Worm (Caenorhabditis elegans) whole organism, L1 larva: ENCODE results near the gene R10E9.4.

ENCODE experiments used
- ama-1 ChIP-seq: fragments of 150-350 bp; optimal IDR thresholded peaks from 2 replicates; lab custom pipeline; 2014
- efl-3 ChIP-seq: fragments of 200-800 bp; sonication (Bioruptor generic); optimal IDR thresholded peaks from 2 replicates; lab custom pipeline; 2018; ENCODE audit warnings: mild to moderate bottlenecking, missing genetic modification characterization, missing compliant biosample characterization
- snpc-4 ChIP-seq: fragments of 150-350 bp; optimal IDR thresholded peaks from 2 replicates; lab custom pipeline; 2014; ENCODE audit warnings: missing biosample characterization, missing genetic modification characterization
- snu-23 ChIP-seq: sonication (generic microtip); optimal IDR thresholded peaks from 2 replicates; lab custom pipeline; 2016; ENCODE audit warnings: missing genetic modification characterization, missing compliant biosample characterization
- unc-30 ChIP-seq: sonication (generic microtip); optimal IDR thresholded peaks from 2 replicates; lab custom pipeline; 2017; ENCODE audit warnings: missing biosample characterization, missing genetic modification characterization

DNA sequence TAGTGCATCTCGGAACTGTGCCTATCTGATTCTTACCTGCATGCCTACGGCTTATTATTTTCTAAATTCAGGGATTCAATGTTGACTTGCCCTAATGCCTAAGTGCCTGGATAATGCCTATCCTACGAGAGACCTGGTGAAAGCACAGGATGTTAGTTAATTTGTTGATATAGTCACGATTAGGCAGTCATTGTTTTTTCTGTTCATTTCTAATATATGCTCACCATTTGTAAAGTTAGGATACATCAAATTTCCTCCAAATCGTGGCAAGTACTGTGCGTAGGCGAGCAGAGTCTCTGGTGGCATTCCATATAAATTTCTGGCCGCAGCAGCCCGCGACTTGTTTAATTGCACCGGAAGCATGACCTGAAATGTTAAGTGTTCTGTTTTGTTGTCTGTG is 6.4 kb downstream of the R10E9.4 start:
- TF ChIP-seq efl-3 (no peak), unc-30 (no peak), snpc-4 (tag; lab: Kevin White, UChicago) (no peak), snu-23 (GFP tag; lab: Kevin White, UChicago) (no peak), ama-1 (lab: Kevin White, UChicago) (no peak)
